Worm (Caenorhabditis elegans) whole organism, L4 larva: ENCODE data around the gene Y46H3D.1.

Source experiments
- D1046.2 ChIP-seq: fragments of 200-800 bp; sonication (Bioruptor generic); IDR thresholded peaks from 2 replicates; pipeline ENCODE4 v1.3.6; 2022; ENCODE audit warnings: missing genetic modification characterization, missing compliant biosample characterization
- F26F4.8 ChIP-seq: fragments of 200-800 bp; sonication (Bioruptor generic); conservative IDR thresholded peaks from 2 replicates; pipeline ENCODE4 v1.3.6; 2022; ENCODE audit warnings: missing genetic modification characterization, missing compliant biosample characterization
- Y105C5A.15 ChIP-seq: fragments of 200-800 bp; sonication (Bioruptor generic); IDR thresholded peaks from 2 replicates; pipeline ENCODE4 v1.3.6; 2022; ENCODE audit warnings: missing genetic modification characterization, missing compliant biosample characterization
- Y48G9A.11 ChIP-seq: fragments of 200-800 bp; sonication (Bioruptor generic); IDR thresholded peaks from 2 replicates; pipeline ENCODE4 v1.3.6; 2022; ENCODE audit warnings: missing genetic modification reagents, missing genetic modification characterization, missing compliant biosample characterization
- arid-1 ChIP-seq: fragments of 200-800 bp; sonication (Bioruptor generic); conservative IDR thresholded peaks from 2 replicates; pipeline ENCODE4 v1.3.6; 2022; ENCODE audit warnings: missing genetic modification reagents, missing genetic modification characterization, missing compliant biosample characterization
- attf-4 ChIP-seq: sonication (generic microtip); optimal IDR thresholded peaks from 3 replicates; lab custom pipeline; 2017; ENCODE audit warnings: missing biosample characterization, missing genetic modification characterization
- ceh-28 ChIP-seq: fragments of 150-350 bp; optimal IDR thresholded peaks from 2 replicates; lab custom pipeline; 2014; ENCODE audit warnings: missing biosample characterization, missing genetic modification reagents, missing genetic modification characterization
- ces-1 ChIP-seq: fragments of 150-350 bp; sonication (generic microtip); optimal IDR thresholded peaks from 4 replicates; lab custom pipeline; 2014; ENCODE audit warnings: missing biosample characterization, missing genetic modification reagents, missing genetic modification characterization
- daf-16 ChIP-seq, 3 experiments: sonication (generic microtip); optimal IDR thresholded peaks; 2 replicates each; lab custom pipeline; 2016 to 2017; ENCODE audit warnings: missing genetic modification characterization in 3 of 3, missing genetic modification reagents in 3 of 3, mild to moderate bottlenecking in 2 of 3, missing compliant biosample characterization in 2 of 3, missing biosample characterization in 1 of 3, moderate library complexity in 1 of 3
- daf-19 ChIP-seq: fragments of 200-800 bp; sonication (Bioruptor generic); conservative IDR thresholded peaks from 2 replicates; pipeline ENCODE4 v1.3.6; 2022; ENCODE audit warnings: missing genetic modification characterization, missing compliant biosample characterization
- dmd-8 ChIP-seq: fragments of 200-800 bp; sonication (Bioruptor generic); IDR thresholded peaks from 2 replicates; pipeline ENCODE4 v1.3.6; 2022; ENCODE audit warnings: missing genetic modification characterization, missing compliant biosample characterization
- duxl-1 ChIP-seq: sonication (generic microtip); optimal IDR thresholded peaks from 2 replicates; lab custom pipeline; 2016; ENCODE audit warnings: mild to moderate bottlenecking, missing genetic modification characterization, moderate library complexity, missing compliant biosample characterization; ENCODE audit not compliant: poor library complexity
- fkh-10 ChIP-seq: fragments of 150-350 bp; optimal IDR thresholded peaks from 2 replicates; lab custom pipeline; 2014; ENCODE audit warnings: missing biosample characterization, missing genetic modification reagents, missing genetic modification characterization
- fos-1 ChIP-seq: fragments of 150-350 bp; optimal IDR thresholded peaks from 2 replicates; lab custom pipeline; 2014; ENCODE audit warnings: missing biosample characterization, missing genetic modification characterization
- hlh-11 ChIP-seq: fragments of 200-800 bp; sonication (Bioruptor generic); optimal IDR thresholded peaks from 2 replicates; lab custom pipeline; 2018; ENCODE audit warnings: mild to moderate bottlenecking, missing genetic modification characterization, missing compliant biosample characterization
- jun-1 ChIP-seq: fragments of 150-350 bp; optimal IDR thresholded peaks from 2 replicates; lab custom pipeline; 2014; ENCODE audit warnings: missing biosample characterization, missing genetic modification reagents, missing genetic modification characterization
- lin-39 ChIP-seq: fragments of 150-350 bp; optimal IDR thresholded peaks from 2 replicates; lab custom pipeline; 2014; ENCODE audit warnings: missing biosample characterization, missing genetic modification reagents, missing genetic modification characterization
- lsy-2 ChIP-seq, 2 experiments: fragments of 150-350 bp in 1 of 2; sonication (generic microtip) in 1 of 2; optimal IDR thresholded peaks; 2 replicates each; lab custom pipeline; 2014 to 2017; ENCODE audit warnings: missing biosample characterization in 2 of 2, missing genetic modification characterization in 2 of 2
- madf-9 ChIP-seq: fragments of 200-800 bp; sonication (Bioruptor generic); conservative IDR thresholded peaks from 2 replicates; pipeline ENCODE4 v1.3.6; 2022; ENCODE audit warnings: missing genetic modification reagents, missing genetic modification characterization, missing compliant biosample characterization
- mdl-1 ChIP-seq, 2 experiments: fragments of 150-350 bp in 1 of 2; sonication (generic microtip) in 1 of 2; optimal IDR thresholded peaks; 2 replicates each; lab custom pipeline; 2014 to 2017; ENCODE audit warnings: missing biosample characterization in 2 of 2, missing genetic modification characterization in 2 of 2
- mxl-2 ChIP-seq: fragments of 200-800 bp; sonication (Bioruptor generic); conservative IDR thresholded peaks from 2 replicates; pipeline ENCODE4 v1.3.6; 2022; ENCODE audit warnings: missing genetic modification reagents, missing genetic modification characterization, missing compliant biosample characterization
- mxl-3 ChIP-seq: fragments of 200-800 bp; sonication (Bioruptor generic); optimal IDR thresholded peaks from 2 replicates; lab custom pipeline; 2018; ENCODE audit warnings: mild to moderate bottlenecking, missing genetic modification characterization, missing compliant biosample characterization
- nhr-102 ChIP-seq: sonication (generic microtip); optimal IDR thresholded peaks from 2 replicates; lab custom pipeline; 2016; ENCODE audit warnings: mild to moderate bottlenecking, missing genetic modification characterization, moderate library complexity, missing compliant biosample characterization
- nhr-25 ChIP-seq: sonication (generic microtip); optimal IDR thresholded peaks from 2 replicates; lab custom pipeline; 2017; ENCODE audit warnings: missing genetic modification characterization, mild to moderate bottlenecking, missing compliant biosample characterization, antibody characterized with exemption, moderate library complexity, borderline replicate concordance; ENCODE audit not compliant: insufficient read depth
- nhr-48 ChIP-seq: sonication (generic microtip); optimal IDR thresholded peaks from 2 replicates; lab custom pipeline; 2016; ENCODE audit warnings: mild to moderate bottlenecking, missing genetic modification characterization, missing compliant biosample characterization
- nhr-76 ChIP-seq: fragments of 150-350 bp; optimal IDR thresholded peaks from 2 replicates; lab custom pipeline; 2014; ENCODE audit warnings: missing biosample characterization, missing genetic modification characterization
- nhr-77 ChIP-seq: fragments of 150-350 bp; optimal IDR thresholded peaks from 2 replicates; lab custom pipeline; 2014; ENCODE audit warnings: missing biosample characterization, missing genetic modification characterization
- pqm-1 ChIP-seq: sonication (generic microtip); optimal IDR thresholded peaks from 2 replicates; lab custom pipeline; 2017; ENCODE audit warnings: missing biosample characterization, missing genetic modification characterization
- set-16 ChIP-seq: fragments of 200-800 bp; sonication (Bioruptor generic); IDR thresholded peaks from 2 replicates; pipeline ENCODE4 v1.3.6; 2022; ENCODE audit warnings: missing genetic modification reagents, missing genetic modification characterization, missing compliant biosample characterization
- snpc-4 ChIP-seq: fragments of 150-350 bp; optimal IDR thresholded peaks from 2 replicates; lab custom pipeline; 2014; ENCODE audit warnings: missing biosample characterization, missing genetic modification characterization
- tag-97 ChIP-seq: fragments of 200-800 bp; sonication (Bioruptor generic); IDR thresholded peaks from 2 replicates; pipeline ENCODE4 v1.3.6; 2022; ENCODE audit warnings: missing genetic modification characterization, missing compliant biosample characterization
- tra-1 ChIP-seq: fragments of 200-800 bp; sonication (Bioruptor generic); IDR thresholded peaks from 2 replicates; pipeline ENCODE4 v1.3.6; 2022; ENCODE audit warnings: missing genetic modification reagents, missing genetic modification characterization, missing compliant biosample characterization
- unc-62 ChIP-seq, 3 experiments: fragments of 150-350 bp in 1 of 3; sonication (generic microtip); optimal IDR thresholded peaks in 2 of 3; peaks in 1 of 3; 1 replicate in 1 of 3; 2 replicates in 2 of 3; lab custom pipeline; 2014 to 2017; ENCODE audit warnings: missing biosample characterization in 3 of 3, missing genetic modification characterization in 3 of 3, missing genetic modification reagents in 3 of 3, missing genotype in 1 of 3
- vab-7 ChIP-seq: fragments of 200-800 bp; sonication (Bioruptor generic); IDR thresholded peaks from 2 replicates; pipeline ENCODE4 v1.3.6; 2022; ENCODE audit warnings: missing genetic modification reagents, missing genetic modification characterization, missing compliant biosample characterization
- zag-1 ChIP-seq: fragments of 150-350 bp; optimal IDR thresholded peaks from 2 replicates; lab custom pipeline; 2014; ENCODE audit warnings: missing biosample characterization, missing genetic modification characterization
- ztf-11 ChIP-seq: fragments of 150-350 bp; optimal IDR thresholded peaks from 2 replicates; lab custom pipeline; 2014; ENCODE audit warnings: missing biosample characterization, missing genetic modification characterization

Y46H3D.1 gene

DNA sequence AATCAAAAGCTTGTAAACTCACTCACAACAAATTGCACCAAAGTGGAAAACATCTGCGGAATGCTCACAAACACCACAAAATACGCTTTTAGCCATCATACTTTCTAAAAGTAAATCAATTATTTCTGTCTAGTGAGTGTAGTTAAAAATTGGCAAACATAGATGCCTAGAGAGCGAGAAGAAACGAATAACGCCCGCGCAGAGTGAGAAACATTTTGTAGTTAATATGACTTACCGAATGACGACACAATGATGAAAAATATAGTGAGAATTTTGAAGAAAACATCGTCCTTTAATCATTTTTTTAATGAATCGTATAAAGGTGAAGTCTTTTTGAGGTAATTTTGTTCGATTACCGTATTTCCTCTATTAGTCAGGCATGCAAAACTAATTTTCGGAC is 13.0 kb upstream of the Y46H3D.1 start, which contains the start of gene nhr-238 (continued):
- TF ChIP-seq jun-1 (tag; lab: Kevin White, UChicago) (no peak), zag-1 (no peak), fkh-10 (no peak), unc-62 (GFP tag; optimal IDR thresholded peaks at IDR 0.05 in 1 of 2; lab: Kevin White, UChicago) (no peak), unc-62 (tag; optimal IDR thresholded peaks at IDR 0.05; lab: Kevin White, UChicago) (no peak), snpc-4 (tag; lab: Kevin White, UChicago) (no peak), tra-1 (GFP tag; lab: Robert Waterston, UW) (no peak), F26F4.8 (GFP tag; lab: Robert Waterston, UW) (no peak), nhr-25 (tag; lab: Kevin White, UChicago) (no peak), mxl-2 (GFP tag; lab: Robert Waterston, UW) (no peak), set-16 (GFP tag; lab: Robert Waterston, UW) (no peak), fos-1 (tag; lab: Kevin White, UChicago) (no peak), daf-19 (GFP tag; lab: Robert Waterston, UW) (no peak), mdl-1 (tag; optimal IDR thresholded peaks at IDR 0.05; lab: Kevin White, UChicago) (no peak), ceh-28 (tag; lab: Kevin White, UChicago) (no peak), pqm-1 (tag; lab: Kevin White, UChicago) (no peak), tag-97 (no peak), lsy-2 (tag; optimal IDR thresholded peaks at IDR 0.05; lab: Kevin White, UChicago) (no peak), dmd-8 (GFP tag; lab: Robert Waterston, UW) (no peak), madf-9 (GFP tag; lab: Robert Waterston, UW) (no peak), nhr-77 (tag; lab: Kevin White, UChicago) (peak; percentile 99)

DNA sequence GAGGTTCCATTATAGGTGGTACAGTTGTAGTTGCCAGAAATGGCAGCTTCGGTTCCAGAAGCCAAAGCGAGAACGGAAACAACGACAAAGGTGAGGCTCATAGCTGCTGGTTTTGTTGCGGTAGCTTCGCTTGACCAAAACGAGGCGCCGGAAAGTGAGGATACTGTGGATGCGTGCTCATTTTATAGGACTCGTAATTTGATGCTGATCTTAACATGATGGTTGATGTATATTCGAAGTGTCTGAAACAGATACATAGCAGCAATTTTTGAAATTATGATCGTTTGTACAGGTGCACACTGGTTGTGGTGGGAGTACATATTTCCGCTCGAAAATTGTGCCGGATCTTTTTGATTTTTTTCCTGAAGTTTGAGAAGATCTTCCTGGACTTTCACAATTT is 11.2 kb upstream of the Y46H3D.1 start, which contains the start of gene Y46H3D.8:
TSS of gene Y46H3D.8 (minus strand) at position 101 of the 400 bp plus-strand sequence.
- TF ChIP-seq Y48G9A.11 (no peak), vab-7 (GFP tag; lab: Robert Waterston, UW) (no peak), hlh-11 (tag; lab: Kevin White, UChicago) (no peak)

DNA sequence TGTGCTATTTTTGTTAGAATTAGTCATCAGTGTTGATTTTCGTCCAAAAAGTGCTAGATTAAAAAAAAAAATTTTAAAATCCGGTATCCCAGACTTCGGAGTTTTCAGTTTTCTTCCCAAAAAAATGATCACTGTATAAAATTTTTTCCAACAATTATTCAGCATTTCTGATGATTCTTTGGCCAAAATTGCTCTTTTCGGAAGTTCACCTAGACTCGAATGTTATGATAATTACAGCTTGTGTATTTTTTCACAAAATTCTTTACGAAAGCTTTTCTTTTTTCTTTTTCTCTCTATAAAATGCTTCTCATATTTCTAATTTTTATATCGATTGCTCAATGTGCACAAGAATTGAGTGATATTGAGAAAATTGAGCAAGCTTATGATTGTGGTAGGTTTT is 10.6 kb upstream of the Y46H3D.1 start, which contains the start of gene irld-17:
TSS of gene irld-17 (plus strand) at position 301 of the 400 bp plus-strand sequence.
- TF ChIP-seq snpc-4 (tag; lab: Kevin White, UChicago): no peak
- no peak for TF ChIP-seq vab-7 (GFP tag; lab: Robert Waterston, UW)
- TF ChIP-seq unc-62 (GFP tag; optimal IDR thresholded peaks at IDR 0.05 in 1 of 2; lab: Kevin White, UChicago): no peak
- no peak for TF ChIP-seq unc-62 (tag; optimal IDR thresholded peaks at IDR 0.05; lab: Kevin White, UChicago)
- TF ChIP-seq D1046.2 (GFP tag; lab: Robert Waterston, UW): no peak
- no peak for TF ChIP-seq lin-39 (tag; lab: Kevin White, UChicago)
- no peak for TF ChIP-seq Y48G9A.11
- no peak for TF ChIP-seq daf-16 (GFP tag; optimal IDR thresholded peaks at IDR 0.05; lab: Kevin White, UChicago)
- no peak for TF ChIP-seq daf-16 (tag; optimal IDR thresholded peaks at IDR 0.05; lab: Kevin White, UChicago)
- TF ChIP-seq fos-1 (tag; lab: Kevin White, UChicago): no peak
- no peak for TF ChIP-seq Y105C5A.15 (GFP tag; lab: Robert Waterston, UW)
- TF ChIP-seq nhr-25 (tag; lab: Kevin White, UChicago): no peak
- TF ChIP-seq ces-1 (GFP tag; lab: Kevin White, UChicago): no peak
- TF ChIP-seq ztf-11: no peak
- TF ChIP-seq mxl-3 (GFP tag; lab: Kevin White, UChicago): no peak
- TF ChIP-seq attf-4 (tag; lab: Kevin White, UChicago): no peak
- TF ChIP-seq dmd-8 (GFP tag; lab: Robert Waterston, UW): no peak
- TF ChIP-seq duxl-1 (tag; lab: Kevin White, UChicago): no peak
- no peak for TF ChIP-seq nhr-76 (tag; lab: Kevin White, UChicago)
- no peak for TF ChIP-seq nhr-48 (tag; lab: Kevin White, UChicago)
- no peak for TF ChIP-seq arid-1 (GFP tag; lab: Robert Waterston, UW)
- no peak for TF ChIP-seq nhr-102
